Worm (Caenorhabditis elegans): ENCODE results near the gene Y48D7A.1.

Y48D7A.1 gene

DNA sequence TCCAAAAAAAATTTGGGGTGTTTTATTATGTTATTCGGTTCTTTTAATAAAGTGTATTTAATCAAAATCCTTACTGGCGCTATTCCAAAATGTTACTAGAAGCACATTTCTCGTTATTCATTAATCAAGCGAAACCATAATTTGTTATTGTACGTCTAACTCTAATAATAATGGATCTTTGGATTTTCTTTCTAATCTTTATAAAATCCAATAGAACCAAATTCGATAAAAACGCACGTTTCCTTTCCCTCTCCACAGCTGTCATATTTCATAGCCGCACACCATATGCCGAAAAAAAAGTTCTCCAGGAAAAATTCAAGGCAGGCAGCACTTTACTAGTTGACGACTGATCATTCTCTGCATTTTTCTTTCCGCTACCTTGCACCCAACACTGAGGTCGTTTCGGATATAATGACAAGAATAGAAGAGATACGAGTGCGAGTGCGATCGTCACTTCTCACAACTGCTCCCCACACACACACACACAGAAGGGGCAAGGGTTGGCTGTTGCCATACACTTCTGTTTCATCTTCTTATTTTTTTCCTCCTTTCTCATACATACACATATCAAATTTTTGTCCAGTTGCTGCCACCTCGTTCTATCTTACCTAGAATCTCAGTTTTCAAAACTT lies 14.4 kb downstream of the Y48D7A.1 start:
- TF ChIP-seq B0310.2 (tag; optimal IDR thresholded peaks at IDR 0.05) (no peak), hmg-4 (GFP tag; optimal IDR thresholded peaks at IDR 0.05) (no peak), sea-1 (GFP tag; conservative IDR thresholded peaks at IDR 0.05) (no peak), ceh-36 (tag; optimal IDR thresholded peaks at IDR 0.05) (no peak), scrt-1 (GFP tag; IDR thresholded peaks at IDR 0.05) (no peak), ceh-13 (GFP tag; optimal IDR thresholded peaks at IDR 0.05) (no peak), flt-1 (GFP tag; IDR thresholded peaks at IDR 0.05) (no peak), aly-1 (tag; optimal IDR thresholded peaks at IDR 0.05) (no peak), tra-4 (tag; optimal IDR thresholded peaks at IDR 0.05) (no peak), tbx-37 (GFP tag; conservative IDR thresholded peaks at IDR 0.05) (no peak), tbx-11 (GFP tag; IDR thresholded peaks at IDR 0.05) (no peak), hmbx-1 (tag; optimal IDR thresholded peaks at IDR 0.05) (no peak), F13C5.2 (tag; optimal IDR thresholded peaks at IDR 0.05) (no peak), ama-1 (optimal IDR thresholded peaks at IDR 0.05) (no peak), hnd-1 (tag; optimal IDR thresholded peaks at IDR 0.05) (no peak)

DNA sequence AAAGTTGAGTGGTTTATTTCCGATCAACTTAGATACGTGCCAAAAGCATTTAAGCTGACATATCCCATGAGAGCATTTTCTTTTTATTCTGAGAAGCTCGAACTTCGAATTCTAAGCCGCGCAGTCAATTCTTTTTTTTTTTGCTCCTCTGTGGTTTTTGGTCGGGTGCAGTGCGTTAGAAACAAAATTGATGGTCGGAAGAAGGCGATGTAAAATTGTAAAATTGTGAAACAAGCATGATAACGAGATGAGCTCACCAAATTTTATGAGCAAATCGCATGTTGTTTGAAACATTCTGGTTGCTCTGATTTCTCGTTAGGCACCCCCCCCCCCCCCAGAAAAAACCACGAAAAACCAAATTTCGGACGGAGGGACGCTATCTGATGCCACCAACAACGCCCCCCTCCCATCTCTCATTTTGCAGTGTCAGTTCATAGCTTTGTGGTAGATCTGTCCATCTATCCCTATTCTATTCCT lies 15.4 kb downstream of the Y48D7A.1 start, which contains the start of gene aqp-7:
aqp-7 (plus strand) TSS at position 427 of the 477 bp plus-strand sequence.
- TF ChIP-seq ama-1 (optimal IDR thresholded peaks at IDR 0.05) (no peak), scrt-1 (GFP tag; IDR thresholded peaks at IDR 0.05) (no peak), hmbx-1 (tag; optimal IDR thresholded peaks at IDR 0.05) (no peak), ets-7 (tag; optimal IDR thresholded peaks at IDR 0.05) (no peak), hmg-4 (GFP tag; optimal IDR thresholded peaks at IDR 0.05) (no peak), sea-1 (GFP tag; conservative IDR thresholded peaks at IDR 0.05) (no peak), tbx-37 (GFP tag; conservative IDR thresholded peaks at IDR 0.05) (no peak), flt-1 (GFP tag; IDR thresholded peaks at IDR 0.05) (no peak), aly-1 (tag; optimal IDR thresholded peaks at IDR 0.05) (no peak), tbx-11 (GFP tag; IDR thresholded peaks at IDR 0.05) (no peak), B0310.2 (tag; optimal IDR thresholded peaks at IDR 0.05) (no peak), pes-1 (GFP tag; IDR thresholded peaks at IDR 0.05) (no peak), hnd-1 (tag; optimal IDR thresholded peaks at IDR 0.05) (no peak)

DNA sequence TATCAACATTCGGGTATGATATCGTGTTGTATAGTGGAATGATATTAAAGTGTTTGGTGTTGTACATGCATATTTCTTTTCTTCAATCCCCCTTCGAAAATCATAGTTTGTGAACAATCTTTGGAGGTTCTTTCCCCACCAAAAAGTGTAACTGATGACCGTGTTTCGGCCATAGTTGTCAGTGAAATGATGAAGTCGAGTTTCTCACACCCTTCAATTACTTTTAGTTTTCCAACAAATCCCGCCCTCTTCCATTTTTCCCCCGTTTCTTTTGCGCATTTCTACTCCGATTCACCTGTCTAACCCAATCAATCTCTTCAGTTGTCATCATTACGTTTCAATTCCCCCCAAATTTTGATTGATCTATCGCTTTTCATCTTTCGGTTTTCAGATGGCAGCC lies 15.9 kb downstream of the Y48D7A.1 start:
- TF ChIP-seq ama-1 (optimal IDR thresholded peaks at IDR 0.05) (no peak), B0310.2 (tag; optimal IDR thresholded peaks at IDR 0.05) (no peak), hmbx-1 (tag; optimal IDR thresholded peaks at IDR 0.05) (no peak), sea-1 (GFP tag; conservative IDR thresholded peaks at IDR 0.05) (no peak), ets-7 (tag; optimal IDR thresholded peaks at IDR 0.05) (no peak), scrt-1 (GFP tag; IDR thresholded peaks at IDR 0.05) (no peak), ceh-13 (GFP tag; optimal IDR thresholded peaks at IDR 0.05) (no peak), hmg-4 (GFP tag; optimal IDR thresholded peaks at IDR 0.05) (no peak), hnd-1 (tag; optimal IDR thresholded peaks at IDR 0.05) (no peak), F13C5.2 (tag; optimal IDR thresholded peaks at IDR 0.05) (no peak), pes-1 (GFP tag; IDR thresholded peaks at IDR 0.05) (no peak), tra-4 (tag; optimal IDR thresholded peaks at IDR 0.05) (no peak), tbx-37 (GFP tag; conservative IDR thresholded peaks at IDR 0.05) (no peak)

DNA sequence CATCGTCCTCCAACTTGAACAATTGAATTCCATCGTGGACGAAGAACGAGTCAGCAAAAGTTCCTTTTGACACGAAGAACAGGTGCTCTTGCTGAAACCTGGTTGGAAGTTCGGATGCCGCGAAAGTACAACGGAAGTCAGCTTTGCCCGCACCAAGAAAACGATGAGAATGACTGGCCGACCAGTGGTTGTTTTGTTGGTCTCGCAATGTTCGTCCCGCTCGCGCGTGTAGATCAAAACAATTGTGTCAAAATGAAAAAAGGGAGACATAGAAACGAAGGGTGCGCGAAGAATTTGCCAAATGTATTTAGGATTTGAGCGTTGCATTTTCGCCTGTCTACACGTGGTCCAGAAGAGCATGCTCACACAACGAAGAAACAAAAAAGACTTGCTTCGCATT lies 19.7 kb downstream of the Y48D7A.1 start, which contains the start of gene M02F4.1:
M02F4.1 (minus strand) TSS at position 101 of the 400 bp plus-strand sequence.
- TF ChIP-seq tbx-11 (GFP tag; IDR thresholded peaks at IDR 0.05): no peak
- TF ChIP-seq ets-7 (tag; optimal IDR thresholded peaks at IDR 0.05): no peak

DNA sequence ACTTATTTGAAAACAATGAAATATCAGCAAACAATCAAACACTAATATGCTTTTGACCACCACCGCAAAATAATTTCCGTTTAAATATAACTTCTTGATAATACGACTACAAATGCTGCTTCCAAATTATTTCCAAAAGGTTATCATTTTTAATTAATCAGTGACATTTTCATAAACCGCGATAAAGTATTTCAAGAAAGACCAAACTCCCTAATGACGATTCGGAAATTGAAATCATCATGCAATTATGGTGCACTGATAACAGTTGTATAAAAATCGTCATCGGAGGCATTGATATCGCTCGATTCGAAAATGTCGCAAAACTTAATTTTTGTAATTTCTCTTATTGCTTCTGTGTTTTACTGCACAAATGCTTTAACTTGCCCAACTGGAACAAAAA lies 22.2 kb downstream of the Y48D7A.1 start, which contains the start of gene clec-265:
clec-265 (plus strand) TSS at position 300 of the 400 bp plus-strand sequence.
- TF ChIP-seq sea-1 (GFP tag; conservative IDR thresholded peaks at IDR 0.05): no peak

DNA sequence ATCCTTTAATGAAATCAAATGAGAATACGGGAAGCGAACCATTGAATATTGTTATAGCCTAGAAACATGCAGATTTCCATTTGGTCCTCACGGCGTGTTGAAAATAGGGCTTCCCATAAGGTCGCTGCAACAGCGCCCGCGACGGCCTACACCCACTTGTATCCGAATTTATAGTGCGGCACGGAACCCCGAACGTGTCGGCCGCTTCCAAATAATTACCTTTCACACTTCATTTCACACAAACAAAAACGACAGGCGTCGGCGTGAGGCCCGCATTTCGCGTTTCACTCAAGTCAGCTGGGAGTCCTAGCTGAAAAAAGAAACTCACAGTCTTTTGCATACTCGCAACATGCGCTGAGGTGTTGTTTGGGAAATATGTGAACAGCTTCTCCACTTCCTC lies 24.2 kb downstream of the Y48D7A.1 start:
- TF ChIP-seq ama-1 (optimal IDR thresholded peaks at IDR 0.05) (no peak), ceh-36 (tag; optimal IDR thresholded peaks at IDR 0.05) (no peak), hmg-4 (GFP tag; optimal IDR thresholded peaks at IDR 0.05) (no peak), hmbx-1 (tag; optimal IDR thresholded peaks at IDR 0.05) (no peak), ceh-13 (GFP tag; optimal IDR thresholded peaks at IDR 0.05) (no peak), tbx-37 (GFP tag; conservative IDR thresholded peaks at IDR 0.05) (no peak), B0310.2 (tag; optimal IDR thresholded peaks at IDR 0.05) (no peak), scrt-1 (GFP tag; IDR thresholded peaks at IDR 0.05) (no peak)

DNA sequence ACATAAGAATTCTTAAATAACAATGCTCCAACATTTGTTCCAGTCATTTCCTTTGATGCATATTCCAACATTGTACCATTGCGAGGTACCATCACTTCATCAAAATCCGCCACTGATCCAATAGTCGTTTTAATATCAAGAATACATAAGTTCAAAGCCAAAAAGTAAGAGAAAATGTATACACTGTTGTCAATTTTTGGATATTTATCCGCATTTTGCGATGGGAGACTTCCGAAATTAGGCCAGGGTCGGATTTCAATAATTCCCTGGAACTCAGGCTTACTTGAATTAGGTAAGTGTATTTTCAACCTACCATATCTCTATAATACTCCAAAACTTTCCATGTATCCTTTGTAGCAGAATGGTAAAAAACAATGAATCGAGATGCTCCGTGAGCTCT lies 24.9 kb downstream of the Y48D7A.1 start, which contains the start of gene M02F4.2:
M02F4.2 (minus strand) TSS at position 101 of the 400 bp plus-strand sequence.
- TF ChIP-seq flt-1 (GFP tag; IDR thresholded peaks at IDR 0.05) (no peak), ets-7 (tag; optimal IDR thresholded peaks at IDR 0.05) (no peak)

DNA sequence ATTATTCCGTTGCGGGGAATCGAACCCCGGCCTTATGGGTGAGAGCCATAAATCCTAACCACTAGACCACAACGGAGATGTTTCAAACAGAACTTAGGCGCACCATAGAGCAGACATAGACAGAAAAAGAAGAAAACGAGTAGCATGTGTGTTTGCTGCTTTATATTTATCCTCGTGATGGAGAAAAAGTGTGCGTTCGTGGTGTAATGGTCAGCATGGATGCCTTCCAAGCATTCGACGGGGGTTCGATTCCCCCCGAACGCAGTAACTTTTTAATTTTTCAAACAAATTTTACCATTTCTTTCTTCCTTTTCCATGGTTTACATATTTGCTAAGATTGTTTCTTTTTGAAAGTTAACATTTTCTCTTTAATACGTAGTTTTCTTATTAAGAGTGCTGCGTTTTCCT lies 26.7 kb downstream of the Y48D7A.1 start:
- TF ChIP-seq tbx-11 (GFP tag; IDR thresholded peaks at IDR 0.05) (peak; percentile 96), ets-7 (tag; optimal IDR thresholded peaks at IDR 0.05) (peak; percentile 91), aly-1 (tag; optimal IDR thresholded peaks at IDR 0.05) (peak; percentile 89), pes-1 (GFP tag; IDR thresholded peaks at IDR 0.05) (peak; percentile 94), F13C5.2 (tag; optimal IDR thresholded peaks at IDR 0.05) (peak; percentile 98), hnd-1 (tag; optimal IDR thresholded peaks at IDR 0.05) (peak; percentile 92), scrt-1 (GFP tag; IDR thresholded peaks at IDR 0.05) (peak; percentile 95), sea-1 (GFP tag; conservative IDR thresholded peaks at IDR 0.05) (peak; percentile 98), flt-1 (GFP tag; IDR thresholded peaks at IDR 0.05) (peak; percentile 94), hmbx-1 (tag; optimal IDR thresholded peaks at IDR 0.05) (peak; percentile 86), ama-1 (optimal IDR thresholded peaks at IDR 0.05) (no peak), tbx-37 (GFP tag; conservative IDR thresholded peaks at IDR 0.05) (peak; percentile 91), hmg-4 (GFP tag; optimal IDR thresholded peaks at IDR 0.05) (peak; percentile 90), tra-4 (tag; optimal IDR thresholded peaks at IDR 0.05) (peak; percentile 77), B0310.2 (tag; optimal IDR thresholded peaks at IDR 0.05) (peak; percentile 84), ceh-36 (tag; optimal IDR thresholded peaks at IDR 0.05) (peak; percentile 88), ceh-13 (GFP tag; optimal IDR thresholded peaks at IDR 0.05) (peak; percentile 85)

Measured in whole organism, early embryonic.